Fruit fly (Drosophila melanogaster) whole organism, pupa: Measurements from ENCODE around the gene CG11050.

Experiments used
- CG10348 ChIP-seq: fragments of 200-800 bp; sonication (Bioruptor generic); IDR thresholded peaks from 2 replicates; pipeline ENCODE4 v1.3.6; 2022; ENCODE audit warnings: missing biosample characterization, missing genetic modification characterization
- CG12605 ChIP-seq: fragments of 200-800 bp; sonication (Bioruptor generic); IDR thresholded peaks from 2 replicates; pipeline ENCODE4 v1.3.6; 2022; ENCODE audit warnings: missing biosample characterization, missing genetic modification characterization
- CG13204 ChIP-seq: fragments of 200-800 bp; sonication (Bioruptor generic); optimal IDR thresholded peaks from 2 replicates; lab custom pipeline; 2018; ENCODE audit warnings: missing biosample characterization, mild to moderate bottlenecking, missing genetic modification characterization, moderate library complexity
- CG14655 ChIP-seq: fragments of 200-800 bp; sonication (Bioruptor generic); optimal IDR thresholded peaks from 3 replicates; lab custom pipeline; 2017; ENCODE audit warnings: mild to moderate bottlenecking, missing biosample characterization, missing genetic modification reagents, missing genetic modification characterization
- CG15710 ChIP-seq: fragments of 200-800 bp; sonication (Bioruptor generic); optimal IDR thresholded peaks from 2 replicates; lab custom pipeline; 2018; ENCODE audit warnings: missing biosample characterization, mild to moderate bottlenecking, missing genetic modification characterization, moderate library complexity
- CG17806 ChIP-seq: fragments of 200-800 bp; sonication (Bioruptor generic); optimal IDR thresholded peaks from 2 replicates; lab custom pipeline; 2018; ENCODE audit warnings: missing biosample characterization, mild to moderate bottlenecking, missing genetic modification characterization, moderate library complexity
- CG32121 ChIP-seq: fragments of 200-800 bp; sonication (Bioruptor generic); IDR thresholded peaks from 2 replicates; pipeline ENCODE4 v1.3.6; 2022; ENCODE audit warnings: missing biosample characterization, missing genetic modification characterization
- CG34367 ChIP-seq: fragments of 200-800 bp; sonication (Bioruptor generic); optimal IDR thresholded peaks from 2 replicates; lab custom pipeline; 2018; ENCODE audit warnings: missing biosample characterization, mild to moderate bottlenecking, missing genetic modification characterization
- CG4496 ChIP-seq: fragments of 200-800 bp; sonication (Bioruptor generic); IDR thresholded peaks from 3 replicates; pipeline ENCODE4 v1.3.6; 2022; ENCODE audit warnings: missing biosample characterization, missing genetic modification characterization
- CG8159 ChIP-seq: fragments of 200-800 bp; sonication (Bioruptor generic); optimal IDR thresholded peaks from 3 replicates; lab custom pipeline; 2018; ENCODE audit warnings: missing biosample characterization, mild to moderate bottlenecking, missing genetic modification characterization, moderate library complexity
- CG8301 ChIP-seq: fragments of 200-800 bp; sonication (Bioruptor generic); optimal IDR thresholded peaks from 2 replicates; lab custom pipeline; 2018; ENCODE audit warnings: missing biosample characterization, mild to moderate bottlenecking, missing genetic modification characterization
- CG9948 ChIP-seq: fragments of 200-800 bp; sonication (Bioruptor generic); optimal IDR thresholded peaks from 2 replicates; lab custom pipeline; 2018; ENCODE audit warnings: missing biosample characterization, mild to moderate bottlenecking, missing genetic modification characterization, moderate library complexity
- D1 ChIP-seq: fragments of 200-800 bp; sonication (Bioruptor generic); optimal IDR thresholded peaks from 2 replicates; lab custom pipeline; 2018; ENCODE audit warnings: missing biosample characterization, mild to moderate bottlenecking, missing genetic modification characterization, moderate library complexity
- EcR ChIP-seq: fragments of 200-800 bp; sonication (Bioruptor generic); optimal IDR thresholded peaks from 3 replicates; lab custom pipeline; 2019; ENCODE audit warnings: missing biosample characterization, missing genetic modification characterization, mild to moderate bottlenecking, moderate library complexity, missing genetic modification reagents
- Ets98B ChIP-seq: fragments of 200-800 bp; sonication (Bioruptor generic); IDR thresholded peaks from 2 replicates; pipeline ENCODE4 v1.3.6; 2022; ENCODE audit warnings: missing biosample characterization, missing genetic modification characterization
- Pif1A ChIP-seq: fragments of 200-800 bp; sonication (Bioruptor generic); optimal IDR thresholded peaks from 3 replicates; lab custom pipeline; 2016; ENCODE audit warnings: missing biosample characterization, missing genetic modification characterization
- Pif1B ChIP-seq: fragments of 200-800 bp; sonication (Bioruptor generic); optimal IDR thresholded peaks from 3 replicates; lab custom pipeline; 2016; ENCODE audit warnings: missing biosample characterization, missing genetic modification characterization
- Snoo ChIP-seq: fragments of 200-800 bp; sonication (Bioruptor generic); optimal IDR thresholded peaks from 3 replicates; lab custom pipeline; 2017; ENCODE audit warnings: missing biosample characterization, mild to moderate bottlenecking, missing genetic modification characterization, inconsistent platforms
- fd96Ca ChIP-seq: fragments of 200-800 bp; sonication (Bioruptor generic); IDR thresholded peaks from 3 replicates; pipeline ENCODE4 v1.3.6; 2022; ENCODE audit warnings: missing biosample characterization, missing genetic modification characterization
- gl ChIP-seq: fragments of 200-800 bp; sonication (Bioruptor generic); optimal IDR thresholded peaks from 2 replicates; lab custom pipeline; 2018; ENCODE audit warnings: missing biosample characterization, mild to moderate bottlenecking, missing genetic modification characterization
- rn ChIP-seq: fragments of 200-800 bp; sonication (Bioruptor generic); IDR thresholded peaks from 2 replicates; pipeline ENCODE4 v1.3.6; 2022; ENCODE audit warnings: missing biosample characterization, missing genetic modification characterization

The CG11050 gene

DNA sequence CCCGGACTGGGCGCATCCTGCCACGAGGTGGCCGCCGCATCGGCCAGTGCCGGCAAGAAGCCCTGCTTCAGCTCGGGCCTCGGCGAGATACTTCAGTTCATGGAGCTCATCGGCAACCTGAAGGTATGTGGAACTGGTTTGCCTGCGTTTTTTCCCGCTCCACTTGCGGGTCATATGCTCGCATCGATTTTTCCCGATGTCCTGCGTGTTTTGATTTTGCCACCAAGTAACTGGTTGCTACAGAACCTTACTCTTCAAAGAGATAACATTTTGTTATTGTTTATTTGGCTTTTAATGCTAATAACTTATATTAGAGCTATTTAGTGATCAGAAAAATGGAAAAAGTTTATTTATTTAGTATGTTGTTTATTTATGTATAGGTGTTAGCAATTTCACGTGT lies 2.3 kb downstream of the CG11050 start:
- TF ChIP-seq CG32121 (GFP tag; lab: Robert Waterston, UW) = no peak
- TF ChIP-seq D1 (tag; lab: Kevin White, UChicago) = no peak
- TF ChIP-seq fd96Ca (GFP tag; lab: Robert Waterston, UW) = no peak
- no peak for TF ChIP-seq gl (tag; lab: Kevin White, UChicago)
- no peak for TF ChIP-seq CG10348 (GFP tag; lab: Robert Waterston, UW)
- TF ChIP-seq CG17806 (tag; lab: Kevin White, UChicago) = no peak
- TF ChIP-seq CG8301 (tag; lab: Kevin White, UChicago) = no peak
- no peak for TF ChIP-seq CG34367 (tag; lab: Kevin White, UChicago)
- TF ChIP-seq Pif1B = no peak
- TF ChIP-seq Pif1A (GFP tag; lab: Kevin White, UChicago) = no peak
- TF ChIP-seq rn (GFP tag; lab: Robert Waterston, UW) = no peak
- no peak for TF ChIP-seq EcR
- TF ChIP-seq CG14655 = no peak
- TF ChIP-seq, all 21 proteins: peak for 0

DNA sequence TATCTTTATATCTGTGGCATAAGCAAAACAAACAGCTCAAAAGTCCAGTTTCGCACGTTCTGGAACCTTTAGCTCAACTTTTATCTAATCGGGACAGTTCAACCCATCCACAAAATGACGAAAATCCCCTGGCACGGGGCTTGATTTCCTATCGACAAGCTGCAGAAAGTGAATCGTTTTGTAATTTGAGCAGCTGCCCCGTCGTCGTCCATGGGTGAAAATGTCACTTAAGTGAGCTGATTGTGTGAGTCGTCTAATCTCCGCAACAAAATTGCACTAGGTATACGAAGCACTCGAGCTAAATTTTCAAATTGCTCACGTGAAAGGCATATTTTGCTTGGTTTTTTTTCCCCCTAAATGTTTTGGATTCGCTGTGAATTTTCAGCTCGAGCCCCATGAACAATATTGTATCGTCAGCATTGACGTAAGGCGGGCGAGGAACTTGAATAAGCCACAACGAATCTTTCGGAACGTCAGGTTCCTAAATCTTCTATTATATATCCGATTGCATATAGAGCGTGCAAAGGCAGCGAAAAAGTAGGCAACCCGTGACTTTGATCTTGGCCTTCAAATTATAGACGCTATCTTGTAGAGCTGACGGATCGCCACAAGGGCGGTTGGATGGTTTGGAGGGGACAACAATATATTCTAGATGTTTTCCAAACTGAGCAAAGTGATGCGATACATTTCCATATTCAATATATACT lies 3.6 kb downstream of the CG11050 start:
- TF ChIP-seq rn (GFP tag; lab: Robert Waterston, UW) (no peak), CG17806 (tag; lab: Kevin White, UChicago) (no peak), EcR (no peak), CG13204 (no peak), fd96Ca (GFP tag; lab: Robert Waterston, UW) (no peak), Ets98B (GFP tag; lab: Robert Waterston, UW) (no peak), CG8159 (tag; lab: Kevin White, UChicago) (no peak), Snoo (tag; lab: Kevin White, UChicago) (no peak), CG32121 (GFP tag; lab: Robert Waterston, UW) (no peak), CG10348 (GFP tag; lab: Robert Waterston, UW) (no peak), CG9948 (no peak), Pif1A (GFP tag; lab: Kevin White, UChicago) (no peak), CG15710 (tag; lab: Kevin White, UChicago) (no peak), CG8301 (tag; lab: Kevin White, UChicago) (no peak), Pif1B (no peak), gl (tag; lab: Kevin White, UChicago) (no peak), CG34367 (tag; lab: Kevin White, UChicago) (no peak), CG14655 (no peak), CG4496 (GFP tag; lab: Robert Waterston, UW) (no peak)

DNA sequence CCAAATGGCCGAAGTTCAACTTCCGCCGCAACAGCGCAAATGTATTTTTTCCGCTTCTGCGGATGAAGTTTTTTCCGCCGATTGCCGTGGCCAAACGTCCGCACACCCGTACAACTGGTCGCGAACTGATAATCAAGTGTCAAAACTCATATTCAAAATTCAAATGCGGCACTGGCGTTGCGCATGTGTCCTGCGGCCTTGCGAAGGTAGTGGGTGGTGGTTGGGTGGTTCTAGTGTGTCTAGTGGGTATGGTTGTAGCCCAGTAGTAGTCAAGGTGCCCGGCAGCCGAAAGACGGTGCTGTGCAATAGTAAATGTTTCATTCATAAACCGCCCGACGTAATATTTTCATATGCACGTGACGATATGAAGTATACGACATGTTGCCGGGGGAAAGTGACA lies 10.8 kb downstream of the CG11050 start, which contains the start of gene DIP-iota:
Gene DIP-iota, minus strand, starts transcription at position 101 of the 400 bp plus-strand sequence.
- TF ChIP-seq CG4496 (GFP tag; lab: Robert Waterston, UW) = no peak
- TF ChIP-seq Ets98B (GFP tag; lab: Robert Waterston, UW) = no peak
- no peak for TF ChIP-seq Snoo (tag; lab: Kevin White, UChicago)
- TF ChIP-seq D1 (tag; lab: Kevin White, UChicago) = no peak
- TF ChIP-seq CG15710 (tag; lab: Kevin White, UChicago) = no peak
- no peak for TF ChIP-seq gl (tag; lab: Kevin White, UChicago)
- TF ChIP-seq CG12605 = no peak
- TF ChIP-seq CG34367 (tag; lab: Kevin White, UChicago) = no peak
- TF ChIP-seq CG8159 (tag; lab: Kevin White, UChicago) = no peak
- no peak for TF ChIP-seq CG10348 (GFP tag; lab: Robert Waterston, UW)
- no peak for TF ChIP-seq CG17806 (tag; lab: Kevin White, UChicago)
- TF ChIP-seq CG8301 (tag; lab: Kevin White, UChicago) = no peak
- TF ChIP-seq fd96Ca (GFP tag; lab: Robert Waterston, UW) = no peak
- TF ChIP-seq CG9948 = no peak
- no peak for TF ChIP-seq CG32121 (GFP tag; lab: Robert Waterston, UW)
- no peak for TF ChIP-seq Pif1A (GFP tag; lab: Kevin White, UChicago)
- no peak for TF ChIP-seq CG13204
- no peak for TF ChIP-seq EcR
- TF ChIP-seq, all 21 proteins: peak for 0

DNA sequence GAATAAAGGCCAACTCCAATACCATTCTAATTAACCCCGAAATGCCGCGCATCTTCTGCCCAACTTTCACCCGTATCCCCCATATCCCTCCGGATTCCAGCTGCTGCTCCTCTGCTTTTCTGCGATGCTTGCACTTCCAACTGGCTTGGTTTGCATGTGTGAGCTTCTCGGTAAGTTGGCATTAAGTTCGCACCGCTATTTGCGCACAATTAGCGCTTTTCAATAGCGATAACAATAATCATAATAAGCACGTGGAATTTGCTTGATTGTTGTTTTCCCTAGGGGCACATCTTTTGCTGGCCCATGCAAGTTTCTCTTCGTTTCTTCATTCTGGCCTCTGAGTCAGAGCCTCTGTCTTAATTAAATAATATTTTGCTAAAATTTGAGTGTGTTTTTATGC lies 11.2 kb downstream of the CG11050 start:
- no peak for TF ChIP-seq CG12605
- TF ChIP-seq CG32121 (GFP tag; lab: Robert Waterston, UW) = no peak
- TF ChIP-seq, all 21 proteins: peak for 0

DNA sequence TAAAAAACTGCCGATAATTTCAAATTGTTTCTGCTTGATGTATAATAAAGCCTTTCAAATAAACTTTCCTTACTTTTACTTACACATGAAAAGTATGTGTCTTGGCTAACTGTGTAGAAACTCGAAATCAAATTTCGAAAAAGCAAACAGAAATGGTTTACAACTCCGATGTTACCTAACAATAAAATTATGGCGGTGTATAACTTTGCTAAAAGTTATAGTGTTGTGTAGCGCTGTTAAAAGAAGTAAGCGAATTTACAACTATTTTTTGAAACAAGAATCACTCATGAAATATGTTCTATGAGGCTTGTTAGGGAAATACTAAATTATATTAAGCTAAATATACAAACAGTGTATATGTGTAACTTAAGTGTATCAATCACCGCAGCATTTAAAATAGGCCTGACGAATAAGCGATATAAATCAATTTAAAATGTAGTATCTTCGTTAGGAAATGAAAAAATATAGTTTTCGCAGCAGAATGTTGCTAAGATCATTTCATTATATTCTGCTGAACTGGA lies 11.9 kb downstream of the CG11050 start, which contains the start of gene CG34345:
Gene CG34345, plus strand, starts transcription at position 471 of the 521 bp plus-strand sequence.
- TF ChIP-seq D1 (tag; lab: Kevin White, UChicago) (peak; percentile 78), CG13204 (no peak), rn (GFP tag; lab: Robert Waterston, UW) (no peak), EcR (no peak), CG8159 (tag; lab: Kevin White, UChicago) (no peak), gl (tag; lab: Kevin White, UChicago) (no peak)

DNA sequence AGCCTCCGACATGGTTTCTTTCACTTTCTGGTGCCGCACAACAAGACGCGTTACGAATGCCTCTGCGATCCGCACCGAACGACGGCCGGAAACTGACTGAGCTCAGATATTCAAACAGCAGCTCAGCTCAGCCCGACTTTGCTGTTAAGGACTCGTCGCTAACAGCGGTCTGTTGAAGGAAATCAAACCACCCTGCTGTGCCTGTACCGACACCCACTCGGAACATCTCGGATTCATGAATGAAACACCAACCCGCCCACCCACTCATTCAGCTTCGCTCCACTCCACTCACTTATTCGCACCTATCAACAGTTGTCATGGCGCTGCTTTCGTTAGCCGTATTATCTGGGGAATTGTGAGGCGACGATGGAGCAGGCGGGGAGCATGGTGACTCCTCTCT lies 21.5 kb downstream of the CG11050 start, which contains the start of gene Oatp26F:
Gene Oatp26F, minus strand, starts transcription at position 101 of the 400 bp plus-strand sequence.
- TF ChIP-seq CG10348 (GFP tag; lab: Robert Waterston, UW) (no peak), Ets98B (GFP tag; lab: Robert Waterston, UW) (no peak)
